Fruit fly (Drosophila melanogaster) whole organism, embryonic: ENCODE measurements around the gene frj.

ENCODE experiments used
- Atf3 ChIP-seq: fragments of 200-800 bp; sonication (Bioruptor generic); optimal IDR thresholded peaks from 3 replicates; lab custom pipeline; 2016; ENCODE audit warnings: missing biosample characterization, missing genetic modification characterization
- BtbVII ChIP-seq: fragments of 200-800 bp; sonication (Bioruptor generic); optimal IDR thresholded peaks from 3 replicates; lab custom pipeline; 2017; ENCODE audit warnings: missing biosample characterization, mild to moderate bottlenecking, missing genetic modification characterization
- CG10462 ChIP-seq: fragments of 200-800 bp; sonication (Bioruptor generic); optimal IDR thresholded peaks from 2 replicates; lab custom pipeline; 2016; ENCODE audit warnings: missing biosample characterization, missing genetic modification characterization
- CG11560 ChIP-seq: fragments of 200-800 bp; sonication (Bioruptor generic); IDR thresholded peaks from 3 replicates; pipeline ENCODE4 v1.3.6; 2022; ENCODE audit warnings: missing biosample characterization, missing genetic modification characterization
- CG11696 ChIP-seq: fragments of 200-800 bp; sonication (Bioruptor generic); IDR thresholded peaks from 2 replicates; pipeline ENCODE4 v1.3.6; 2022; ENCODE audit warnings: missing biosample characterization, missing genetic modification characterization
- CG12071 ChIP-seq: fragments of 200-800 bp; sonication (Bioruptor generic); optimal IDR thresholded peaks from 3 replicates; lab custom pipeline; 2018; ENCODE audit warnings: missing biosample characterization, mild to moderate bottlenecking, missing genetic modification characterization
- CG1233 ChIP-seq: fragments of 200-800 bp; sonication (Bioruptor generic); optimal IDR thresholded peaks from 4 replicates; lab custom pipeline; 2018; ENCODE audit warnings: missing biosample characterization, mild to moderate bottlenecking, missing genetic modification characterization
- CG12769 ChIP-seq: fragments of 200-800 bp; sonication (Bioruptor generic); optimal IDR thresholded peaks from 2 replicates; lab custom pipeline; 2019; ENCODE audit warnings: missing biosample characterization, mild to moderate bottlenecking, missing genetic modification characterization, moderate library complexity
- CG13123 ChIP-seq: fragments of 200-800 bp; sonication (Bioruptor generic); optimal IDR thresholded peaks from 2 replicates; lab custom pipeline; 2016; ENCODE audit warnings: missing biosample characterization, missing genetic modification characterization
- CG15011 ChIP-seq: fragments of 200-800 bp; sonication (Bioruptor generic); optimal IDR thresholded peaks from 3 replicates; lab custom pipeline; 2018; ENCODE audit warnings: missing biosample characterization, mild to moderate bottlenecking, missing genetic modification characterization
- CG15601 ChIP-seq: fragments of 200-800 bp; sonication (Bioruptor generic); optimal IDR thresholded peaks from 3 replicates; lab custom pipeline; 2019; ENCODE audit warnings: missing biosample characterization, mild to moderate bottlenecking, missing genetic modification characterization, moderate library complexity
- CG2116 ChIP-seq: fragments of 200-800 bp; sonication (Bioruptor generic); optimal IDR thresholded peaks from 3 replicates; lab custom pipeline; 2018; ENCODE audit warnings: missing biosample characterization, mild to moderate bottlenecking, missing genetic modification characterization
- CG2202 ChIP-seq: fragments of 200-800 bp; sonication (Bioruptor generic); optimal IDR thresholded peaks from 2 replicates; lab custom pipeline; 2018; ENCODE audit warnings: missing biosample characterization, mild to moderate bottlenecking, missing genetic modification characterization
- CG2712 ChIP-seq: fragments of 200-800 bp; optimal IDR thresholded peaks from 3 replicates; lab custom pipeline; 2019; ENCODE audit warnings: missing biosample characterization, mild to moderate bottlenecking, missing genetic modification characterization, moderate library complexity
- CG33213 ChIP-seq: fragments of 200-800 bp; sonication (Bioruptor generic); optimal IDR thresholded peaks from 3 replicates; lab custom pipeline; 2016; ENCODE audit warnings: missing biosample characterization, missing genetic modification characterization
- CG34224 ChIP-seq: fragments of 200-800 bp; sonication (Bioruptor generic); IDR thresholded peaks from 3 replicates; pipeline ENCODE4 v1.3.6; 2022; ENCODE audit warnings: missing biosample characterization, missing genetic modification characterization; ENCODE audit not compliant: partially characterized antibody
- CG3838 ChIP-seq: fragments of 200-800 bp; sonication (Bioruptor generic); optimal IDR thresholded peaks from 3 replicates; lab custom pipeline; 2016; ENCODE audit warnings: missing biosample characterization, missing genetic modification characterization
- CG4360 ChIP-seq: fragments of 200-800 bp; sonication (Bioruptor generic); IDR thresholded peaks from 2 replicates; pipeline ENCODE4 v1.3.6; 2022; ENCODE audit warnings: missing biosample characterization, missing genetic modification characterization
- CG7839 ChIP-seq: fragments of 200-800 bp; sonication (Bioruptor generic); optimal IDR thresholded peaks from 3 replicates; lab custom pipeline; 2018; ENCODE audit warnings: missing biosample characterization, mild to moderate bottlenecking, missing genetic modification characterization, moderate library complexity
- CG8290 ChIP-seq, 3 experiments: fragments of 200-800 bp; sonication (Bioruptor generic); optimal IDR thresholded peaks; 2 replicates each; lab custom pipeline; 2016 to 2019; ENCODE audit warnings: missing biosample characterization in 3 of 3, missing genetic modification characterization in 3 of 3, mild to moderate bottlenecking in 2 of 3, moderate library complexity in 1 of 3
- CkIIα-i1 ChIP-seq: fragments of 200-800 bp; sonication (Bioruptor generic); IDR thresholded peaks from 2 replicates; pipeline ENCODE4 v1.3.6; 2022; ENCODE audit warnings: missing biosample characterization, missing genetic modification characterization
- Dek ChIP-seq: fragments of 200-800 bp; sonication (Bioruptor generic); optimal IDR thresholded peaks from 3 replicates; lab custom pipeline; 2019; ENCODE audit warnings: missing biosample characterization, mild to moderate bottlenecking, missing genetic modification characterization, moderate library complexity
- E2f1 ChIP-seq: fragments of 200-800 bp; sonication (Bioruptor generic); IDR thresholded peaks from 2 replicates; pipeline ENCODE4 v1.3.6; 2022; ENCODE audit warnings: missing biosample characterization, missing genetic modification characterization
- Eip74EF ChIP-seq, 2 experiments: fragments of 200-800 bp in 1 of 2; fragments of >200 bp in 1 of 2; sonication (Bioruptor generic) in 1 of 2; optimal IDR thresholded peaks; 2 replicates each; lab custom pipeline; 2017 to 2019; ENCODE audit warnings: missing biosample characterization in 2 of 2, missing genetic modification characterization in 2 of 2, mild to moderate bottlenecking in 1 of 2, moderate library complexity in 1 of 2
- Fer2 ChIP-seq: fragments of 200-800 bp; sonication (Bioruptor generic); optimal IDR thresholded peaks from 2 replicates; lab custom pipeline; 2018; ENCODE audit warnings: missing biosample characterization, mild to moderate bottlenecking, missing genetic modification characterization, moderate library complexity
- HmgD ChIP-seq: fragments of 200-800 bp; sonication (Bioruptor generic); optimal IDR thresholded peaks from 3 replicates; lab custom pipeline; 2016; ENCODE audit warnings: missing biosample characterization, missing genetic modification characterization
- Lhr ChIP-seq: fragments of 200-800 bp; sonication (Bioruptor generic); optimal IDR thresholded peaks from 3 replicates; lab custom pipeline; 2017; ENCODE audit warnings: mild to moderate bottlenecking, missing biosample characterization, missing genetic modification reagents, missing genetic modification characterization
- Max ChIP-seq: fragments of 200-800 bp; sonication (Bioruptor generic); optimal IDR thresholded peaks from 2 replicates; lab custom pipeline; 2016; ENCODE audit warnings: missing biosample characterization, mild to moderate bottlenecking, missing genetic modification characterization
- Opbp ChIP-seq: fragments of 200-800 bp; sonication (Bioruptor generic); IDR thresholded peaks from 3 replicates; pipeline ENCODE4 v1.3.6; 2022; ENCODE audit warnings: missing biosample characterization, missing genetic modification characterization; ENCODE audit not compliant: partially characterized antibody
- Six4 ChIP-seq: fragments of 200-800 bp; sonication (Bioruptor generic); optimal IDR thresholded peaks from 2 replicates; lab custom pipeline; 2016; ENCODE audit warnings: missing biosample characterization, missing genetic modification characterization
- Sox100B ChIP-seq: fragments of 200-800 bp; sonication (Bioruptor generic); optimal IDR thresholded peaks from 3 replicates; lab custom pipeline; 2018; ENCODE audit warnings: missing biosample characterization, mild to moderate bottlenecking, missing genetic modification characterization
- Taf1 ChIP-seq: fragments of 200-800 bp; sonication (Bioruptor generic); IDR thresholded peaks from 2 replicates; pipeline ENCODE4 v1.3.6; 2022; ENCODE audit warnings: missing biosample characterization, missing genetic modification characterization
- ab ChIP-seq: fragments of 200-800 bp; sonication (Bioruptor generic); optimal IDR thresholded peaks from 2 replicates; lab custom pipeline; 2016; ENCODE audit warnings: missing biosample characterization, missing genetic modification characterization
- amos ChIP-seq: fragments of 200-800 bp; sonication (Bioruptor generic); IDR thresholded peaks from 2 replicates; pipeline ENCODE4 v1.3.6; 2022; ENCODE audit warnings: missing biosample characterization, missing genetic modification characterization; ENCODE audit not compliant: partially characterized antibody
- cad ChIP-seq: fragments of >200 bp; optimal IDR thresholded peaks from 2 replicates; lab custom pipeline; 2017; ENCODE audit warnings: missing biosample characterization, missing genetic modification characterization
- crc ChIP-seq: fragments of 200-800 bp; sonication (Bioruptor generic); optimal IDR thresholded peaks from 2 replicates; lab custom pipeline; 2016; ENCODE audit warnings: missing biosample characterization, missing genetic modification characterization
- crol ChIP-seq: fragments of 200-800 bp; sonication (Bioruptor generic); IDR thresholded peaks from 2 replicates; pipeline ENCODE4 v1.3.6; 2022; ENCODE audit warnings: missing biosample characterization, missing genetic modification characterization
- dpn ChIP-seq, 2 experiments: fragments of 200-800 bp; sonication (Bioruptor generic); optimal IDR thresholded peaks; 3 replicates each; lab custom pipeline; 2016; ENCODE audit warnings: missing biosample characterization in 2 of 2, missing genetic modification characterization in 2 of 2
- emc ChIP-seq: fragments of 200-800 bp; sonication (Bioruptor generic); optimal IDR thresholded peaks from 2 replicates; lab custom pipeline; 2016; ENCODE audit warnings: missing biosample characterization, missing genetic modification characterization
- en ChIP-seq: fragments of 200-800 bp; sonication (Bioruptor generic); optimal IDR thresholded peaks from 2 replicates; lab custom pipeline; 2016; ENCODE audit warnings: missing biosample characterization, missing genetic modification characterization
- fd96Cb ChIP-seq: fragments of 200-800 bp; sonication (Bioruptor generic); optimal IDR thresholded peaks from 2 replicates; lab custom pipeline; 2018; ENCODE audit warnings: missing biosample characterization, mild to moderate bottlenecking, missing genetic modification characterization, moderate library complexity
- fru ChIP-seq: fragments of >200 bp; optimal IDR thresholded peaks from 2 replicates; lab custom pipeline; 2017
- gsb ChIP-seq: fragments of 200-800 bp; sonication (Bioruptor generic); IDR thresholded peaks from 2 replicates; pipeline ENCODE4 v1.3.6; 2022; ENCODE audit warnings: missing biosample characterization, missing genetic modification characterization
- gt ChIP-seq: fragments of 200-800 bp; sonication (Bioruptor generic); IDR thresholded peaks from 2 replicates; pipeline ENCODE4 v1.3.6; 2022; ENCODE audit warnings: missing biosample characterization, missing genetic modification characterization
- h ChIP-seq: fragments of >200 bp; optimal IDR thresholded peaks from 2 replicates; lab custom pipeline; 2017
- lilli ChIP-seq: fragments of 200-800 bp; sonication (Bioruptor generic); optimal IDR thresholded peaks from 3 replicates; lab custom pipeline; 2016; ENCODE audit warnings: missing biosample characterization, missing genetic modification characterization
- slp2 ChIP-seq: fragments of 200-800 bp; sonication (Bioruptor generic); optimal IDR thresholded peaks from 2 replicates; lab custom pipeline; 2016; ENCODE audit warnings: missing biosample characterization, missing genetic modification characterization
- so ChIP-seq: fragments of 200-800 bp; sonication (Bioruptor generic); IDR thresholded peaks from 3 replicates; pipeline ENCODE4 v1.3.6; 2022; ENCODE audit warnings: missing biosample characterization, missing genetic modification characterization
- tio ChIP-seq: fragments of 200-800 bp; sonication (Bioruptor generic); optimal IDR thresholded peaks from 2 replicates; lab custom pipeline; 2017; ENCODE audit warnings: missing biosample characterization, missing genetic modification characterization, inconsistent platforms
- toy ChIP-seq: fragments of 200-800 bp; sonication (Bioruptor generic); IDR thresholded peaks from 2 replicates; pipeline ENCODE4 v1.3.6; 2022; ENCODE audit warnings: missing biosample characterization, missing genetic modification characterization

The frj gene

dm6 chr2L:6455032-6455954, 559 bp upstream of the frj start, which contains the start of gene retm (continued):
- TF ChIP-seq gsb (GFP tag; lab: Robert Waterston, UW) = no peak
- TF ChIP-seq CG2116 (GFP tag; lab: Kevin White, UChicago) = no peak
- TF ChIP-seq CG4360 (GFP tag; lab: Robert Waterston, UW) = no peak
- TF ChIP-seq emc (GFP tag; lab: Kevin White, UChicago) = no peak
- no peak for TF ChIP-seq CG12769 (tag; lab: Kevin White, UChicago)
- no peak for TF ChIP-seq fd96Cb
- no peak for TF ChIP-seq CG34224 (GFP tag; lab: Robert Waterston, UW)
- no peak for TF ChIP-seq fru (lab: Kevin White, UChicago)
- TF ChIP-seq Six4 (GFP tag; lab: Kevin White, UChicago) = no peak
- TF ChIP-seq CG10462 (GFP tag; lab: Kevin White, UChicago) = no peak
- no peak for TF ChIP-seq CG1233
- TF ChIP-seq CG2202 = no peak
- no peak for TF ChIP-seq Fer2 (tag; lab: Kevin White, UChicago)
- no peak for TF ChIP-seq gt (GFP tag; lab: Robert Waterston, UW)
- no peak for TF ChIP-seq CG15011 (GFP tag; lab: Kevin White, UChicago)
- TF ChIP-seq CG8290 (GFP tag; optimal IDR thresholded peaks at IDR 0.05; lab: Kevin White, UChicago) = no peak
- TF ChIP-seq CG8290 (tag; optimal IDR thresholded peaks at IDR 0.05; lab: Kevin White, UChicago) = peak in 1 of 2 experiments; percentile 33
- no peak for TF ChIP-seq Eip74EF (GFP tag; optimal IDR thresholded peaks at IDR 0.05; lab: Kevin White, UChicago)
- TF ChIP-seq Atf3 (GFP tag; lab: Kevin White, UChicago) = no peak
- TF ChIP-seq ab (GFP tag; lab: Kevin White, UChicago) = no peak
- no peak for TF ChIP-seq Dek
- no peak for TF ChIP-seq cad
- no peak for TF ChIP-seq slp2 (GFP tag; lab: Kevin White, UChicago)
- no peak for TF ChIP-seq BtbVII (GFP tag; lab: Kevin White, UChicago)
- TF ChIP-seq CG33213 (GFP tag; lab: Kevin White, UChicago) = no peak
- no peak for TF ChIP-seq CG2712 (tag; lab: Kevin White, UChicago)
- no peak for TF ChIP-seq E2f1 (GFP tag; lab: Robert Waterston, UW)
- no peak for TF ChIP-seq Sox100B (GFP tag; lab: Kevin White, UChicago)
- TF ChIP-seq lilli (GFP tag; lab: Kevin White, UChicago) = no peak
- TF ChIP-seq amos (GFP tag; lab: Robert Waterston, UW) = no peak; the same call in 1 of the 2 replicates
- TF ChIP-seq Max (GFP tag; lab: Kevin White, UChicago) = no peak
- TF ChIP-seq Lhr = no peak
- TF ChIP-seq tio = no peak
- no peak for TF ChIP-seq CkIIα-i1 (GFP tag; lab: Robert Waterston, UW)
- no peak for TF ChIP-seq en (GFP tag; lab: Kevin White, UChicago)
- no peak for TF ChIP-seq HmgD (GFP tag; lab: Kevin White, UChicago)
- TF ChIP-seq Opbp (GFP tag; lab: Robert Waterston, UW) = peak; percentile 28; the same call in 1 of the 3 replicates
- TF ChIP-seq CG7839 (tag; lab: Kevin White, UChicago) = peak; percentile 1
- TF ChIP-seq h (lab: Kevin White, UChicago) = no peak
- no peak for TF ChIP-seq Taf1 (GFP tag; lab: Robert Waterston, UW)
- no peak for TF ChIP-seq toy (GFP tag; lab: Robert Waterston, UW)
- no peak for TF ChIP-seq CG13123 (GFP tag; lab: Kevin White, UChicago)
- no peak for TF ChIP-seq CG12071
- TF ChIP-seq CG11560 (tag; lab: Robert Waterston, UW) = no peak
- peak; percentile 93 for TF ChIP-seq crol (GFP tag; lab: Robert Waterston, UW)
- TF ChIP-seq so (GFP tag; lab: Robert Waterston, UW) = no peak
- TF ChIP-seq crc (GFP tag; lab: Kevin White, UChicago) = no peak
- peak; percentile 91 for TF ChIP-seq CG15601 (tag; lab: Kevin White, UChicago)
- TF ChIP-seq dpn (GFP tag; optimal IDR thresholded peaks at IDR 0.05; lab: Kevin White, UChicago) = no peak
- TF ChIP-seq CG3838 (GFP tag; lab: Kevin White, UChicago) = no peak
- no peak for TF ChIP-seq CG11696 (GFP tag; lab: Robert Waterston, UW)
